Worm (Caenorhabditis elegans) whole organism, L4 larva: ENCODE measurements around the gene jmjd-4.

Experiments used
- F10B5.3 ChIP-seq: sonication (generic microtip); optimal IDR thresholded peaks from 2 replicates; lab custom pipeline; 2016; ENCODE audit warnings: mild to moderate bottlenecking, missing genetic modification characterization, missing compliant biosample characterization
- F49E8.2 ChIP-seq: sonication (generic microtip); optimal IDR thresholded peaks from 2 replicates; lab custom pipeline; 2016; ENCODE audit warnings: missing compliant biosample characterization, mild to moderate bottlenecking, missing genetic modification characterization, borderline replicate concordance
- aha-1 ChIP-seq: fragments of 150-350 bp; peaks from one replicate; lab custom pipeline; 2014; ENCODE audit warnings: missing biosample characterization, missing genetic modification characterization
- ama-1 ChIP-seq: fragments of 150-350 bp; optimal IDR thresholded peaks from 2 replicates; lab custom pipeline; 2014; ENCODE audit warnings: inconsistent platforms, mixed read lengths
- ceh-28 ChIP-seq: fragments of 150-350 bp; optimal IDR thresholded peaks from 2 replicates; lab custom pipeline; 2014; ENCODE audit warnings: missing biosample characterization, missing genetic modification reagents, missing genetic modification characterization
- ceh-62 ChIP-seq: sonication (generic microtip); optimal IDR thresholded peaks from 2 replicates; lab custom pipeline; 2017; ENCODE audit warnings: missing biosample characterization, missing genetic modification characterization
- ces-1 ChIP-seq: fragments of 150-350 bp; sonication (generic microtip); optimal IDR thresholded peaks from 4 replicates; lab custom pipeline; 2014; ENCODE audit warnings: missing biosample characterization, missing genetic modification reagents, missing genetic modification characterization
- cey-2 ChIP-seq: sonication (generic microtip); optimal IDR thresholded peaks from 3 replicates; lab custom pipeline; 2017; ENCODE audit warnings: missing genetic modification characterization, mild to moderate bottlenecking, missing compliant biosample characterization, antibody characterized with exemption, borderline replicate concordance; ENCODE audit not compliant: insufficient read depth
- ctbp-1 ChIP-seq: fragments of 200-800 bp; sonication (Bioruptor generic); IDR thresholded peaks from 2 replicates; pipeline ENCODE4 v1.3.6; 2022; ENCODE audit warnings: missing genetic modification reagents, missing genetic modification characterization, missing compliant biosample characterization
- daf-12 ChIP-seq: fragments of 150-350 bp; optimal IDR thresholded peaks from 2 replicates; lab custom pipeline; 2014; ENCODE audit warnings: missing biosample characterization, missing genetic modification reagents, missing genetic modification characterization
- daf-16 ChIP-seq, 3 experiments: sonication (generic microtip); optimal IDR thresholded peaks; 2 replicates each; lab custom pipeline; 2016 to 2017; ENCODE audit warnings: missing genetic modification characterization in 3 of 3, missing genetic modification reagents in 3 of 3, mild to moderate bottlenecking in 2 of 3, missing compliant biosample characterization in 2 of 3, missing biosample characterization in 1 of 3, moderate library complexity in 1 of 3
- dmd-6 ChIP-seq: fragments of 200-800 bp; sonication (Bioruptor generic); IDR thresholded peaks from 2 replicates; pipeline ENCODE4 v1.3.6; 2022; ENCODE audit warnings: missing genetic modification reagents, missing genetic modification characterization, missing compliant biosample characterization
- dmd-8 ChIP-seq: fragments of 200-800 bp; sonication (Bioruptor generic); IDR thresholded peaks from 2 replicates; pipeline ENCODE4 v1.3.6; 2022; ENCODE audit warnings: missing genetic modification characterization, missing compliant biosample characterization
- dmd-9 ChIP-seq: fragments of 200-800 bp; sonication (Bioruptor generic); IDR thresholded peaks from 2 replicates; pipeline ENCODE4 v1.3.6; 2022; ENCODE audit warnings: missing genetic modification reagents, missing genetic modification characterization, missing compliant biosample characterization
- dpl-1 ChIP-seq: fragments of 150-350 bp; optimal IDR thresholded peaks from 2 replicates; lab custom pipeline; 2014; ENCODE audit warnings: missing biosample characterization, missing genetic modification reagents, missing genetic modification characterization
- dve-1 ChIP-seq: sonication (generic microtip); optimal IDR thresholded peaks from 2 replicates; lab custom pipeline; 2017; ENCODE audit warnings: antibody characterized with exemption, mild to moderate bottlenecking, missing genetic modification characterization, missing compliant biosample characterization; ENCODE audit not compliant: insufficient read depth
- fkh-10 ChIP-seq: fragments of 150-350 bp; optimal IDR thresholded peaks from 2 replicates; lab custom pipeline; 2014; ENCODE audit warnings: missing biosample characterization, missing genetic modification reagents, missing genetic modification characterization
- hif-1 ChIP-seq, 2 experiments: sonication (generic microtip); optimal IDR thresholded peaks; 2 replicates each; lab custom pipeline; 2016 to 2017; ENCODE audit warnings: missing compliant biosample characterization in 2 of 2, missing genetic modification characterization in 2 of 2, missing genetic modification reagents in 2 of 2, missing genotype in 2 of 2, mild to moderate bottlenecking in 1 of 2
- hlh-11 ChIP-seq: fragments of 200-800 bp; sonication (Bioruptor generic); optimal IDR thresholded peaks from 2 replicates; lab custom pipeline; 2018; ENCODE audit warnings: mild to moderate bottlenecking, missing genetic modification characterization, missing compliant biosample characterization
- hlh-30 ChIP-seq: sonication (generic microtip); optimal IDR thresholded peaks from 2 replicates; lab custom pipeline; 2017; ENCODE audit warnings: antibody characterized with exemption, mild to moderate bottlenecking, missing genetic modification characterization, missing compliant biosample characterization; ENCODE audit not compliant: insufficient read depth
- hmg-1.1 ChIP-seq: fragments of 200-800 bp; sonication (Bioruptor generic); IDR thresholded peaks from 2 replicates; pipeline ENCODE4 v1.3.6; 2022; ENCODE audit warnings: missing genetic modification reagents, missing genetic modification characterization, missing compliant biosample characterization
- lim-7 ChIP-seq: fragments of 200-800 bp; sonication (Bioruptor generic); IDR thresholded peaks from 2 replicates; pipeline ENCODE4 v1.3.6; 2022; ENCODE audit warnings: missing genetic modification characterization, missing compliant biosample characterization
- lin-13 ChIP-seq: fragments of 150-350 bp; optimal IDR thresholded peaks from 2 replicates; lab custom pipeline; 2014; ENCODE audit warnings: missing biosample characterization, missing genetic modification reagents, missing genetic modification characterization
- lin-38 ChIP-seq: fragments of 200-800 bp; sonication (Bioruptor generic); IDR thresholded peaks from 2 replicates; pipeline ENCODE4 v1.3.6; 2022; ENCODE audit warnings: missing genetic modification reagents, missing genetic modification characterization, missing compliant biosample characterization
- lsy-2 ChIP-seq, 2 experiments: fragments of 150-350 bp in 1 of 2; sonication (generic microtip) in 1 of 2; optimal IDR thresholded peaks; 2 replicates each; lab custom pipeline; 2014 to 2017; ENCODE audit warnings: missing biosample characterization in 2 of 2, missing genetic modification characterization in 2 of 2
- mdl-1 ChIP-seq, 2 experiments: fragments of 150-350 bp in 1 of 2; sonication (generic microtip) in 1 of 2; optimal IDR thresholded peaks; 2 replicates each; lab custom pipeline; 2014 to 2017; ENCODE audit warnings: missing biosample characterization in 2 of 2, missing genetic modification characterization in 2 of 2
- mdt-29 ChIP-seq: fragments of 200-800 bp; sonication (Bioruptor generic); IDR thresholded peaks from 2 replicates; pipeline ENCODE4 v1.3.6; 2022; ENCODE audit warnings: missing genetic modification reagents, missing genetic modification characterization, missing compliant biosample characterization
- mep-1 ChIP-seq: fragments of 150-350 bp; sonication (generic microtip); optimal IDR thresholded peaks from 3 replicates; lab custom pipeline; 2014; ENCODE audit warnings: missing biosample characterization, missing genetic modification characterization
- mes-2 ChIP-seq: sonication (generic microtip); optimal IDR thresholded peaks from 2 replicates; lab custom pipeline; 2016; ENCODE audit warnings: missing genotype, mild to moderate bottlenecking, missing genetic modification characterization, missing compliant biosample characterization; ENCODE audit not compliant: poor library complexity, severe bottlenecking
- nhr-10 ChIP-seq: fragments of 150-350 bp; optimal IDR thresholded peaks from 2 replicates; lab custom pipeline; 2014; ENCODE audit warnings: missing biosample characterization, missing genetic modification characterization
- nhr-102 ChIP-seq: sonication (generic microtip); optimal IDR thresholded peaks from 2 replicates; lab custom pipeline; 2016; ENCODE audit warnings: mild to moderate bottlenecking, missing genetic modification characterization, moderate library complexity, missing compliant biosample characterization
- nhr-11 ChIP-seq: fragments of 150-350 bp; optimal IDR thresholded peaks from 2 replicates; lab custom pipeline; 2014; ENCODE audit warnings: missing biosample characterization, missing genetic modification characterization
- nhr-25 ChIP-seq: sonication (generic microtip); optimal IDR thresholded peaks from 2 replicates; lab custom pipeline; 2017; ENCODE audit warnings: missing genetic modification characterization, mild to moderate bottlenecking, missing compliant biosample characterization, antibody characterized with exemption, moderate library complexity, borderline replicate concordance; ENCODE audit not compliant: insufficient read depth
- nhr-28 ChIP-seq: fragments of 150-350 bp; optimal IDR thresholded peaks from 2 replicates; lab custom pipeline; 2014; ENCODE audit warnings: missing biosample characterization, missing genetic modification characterization
- nhr-48 ChIP-seq: sonication (generic microtip); optimal IDR thresholded peaks from 2 replicates; lab custom pipeline; 2016; ENCODE audit warnings: mild to moderate bottlenecking, missing genetic modification characterization, missing compliant biosample characterization
- nhr-6 ChIP-seq: fragments of 150-350 bp; optimal IDR thresholded peaks from 2 replicates; lab custom pipeline; 2014; ENCODE audit warnings: missing biosample characterization, missing genetic modification characterization
- nhr-76 ChIP-seq: fragments of 150-350 bp; optimal IDR thresholded peaks from 2 replicates; lab custom pipeline; 2014; ENCODE audit warnings: missing biosample characterization, missing genetic modification characterization
- nhr-77 ChIP-seq: fragments of 150-350 bp; optimal IDR thresholded peaks from 2 replicates; lab custom pipeline; 2014; ENCODE audit warnings: missing biosample characterization, missing genetic modification characterization
- spr-3 ChIP-seq: fragments of 200-800 bp; sonication (Bioruptor generic); optimal IDR thresholded peaks from 2 replicates; lab custom pipeline; 2018; ENCODE audit warnings: mild to moderate bottlenecking, missing genetic modification characterization, missing compliant biosample characterization
- tra-1 ChIP-seq: fragments of 200-800 bp; sonication (Bioruptor generic); IDR thresholded peaks from 2 replicates; pipeline ENCODE4 v1.3.6; 2022; ENCODE audit warnings: missing genetic modification reagents, missing genetic modification characterization, missing compliant biosample characterization
- unc-62 ChIP-seq, 3 experiments: fragments of 150-350 bp in 1 of 3; sonication (generic microtip); optimal IDR thresholded peaks in 2 of 3; peaks in 1 of 3; 1 replicate in 1 of 3; 2 replicates in 2 of 3; lab custom pipeline; 2014 to 2017; ENCODE audit warnings: missing biosample characterization in 3 of 3, missing genetic modification characterization in 3 of 3, missing genetic modification reagents in 3 of 3, missing genotype in 1 of 3

Gene jmjd-4

DNA sequence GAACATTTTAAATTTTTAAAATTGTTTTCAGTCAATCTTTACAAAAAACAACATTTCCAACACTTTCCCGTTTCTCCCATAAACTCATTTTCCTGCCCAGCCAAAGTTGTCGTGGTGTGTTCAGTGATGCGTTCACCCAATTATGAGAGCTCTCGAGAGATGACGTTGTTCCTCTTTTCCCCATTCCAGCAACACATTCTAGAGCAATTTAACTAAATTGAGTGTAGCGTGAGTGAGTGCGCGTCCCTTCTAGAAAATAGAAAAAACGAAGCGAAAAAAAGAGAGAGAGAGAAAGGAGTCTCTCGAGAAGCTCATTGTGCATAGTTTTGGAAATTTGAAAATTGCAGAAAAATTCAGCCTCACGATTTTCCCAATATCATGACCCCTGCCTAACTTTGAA is 24.9 kb upstream of the jmjd-4 start:
- peak; percentile 14 for TF ChIP-seq aha-1 (tag; lab: Kevin White, UChicago)
- 0 out of 2 replicates have a peak, but pooled peaks have one; percentile 55 for TF ChIP-seq ctbp-1 (GFP tag; lab: Robert Waterston, UW)
- TF ChIP-seq fkh-10 (GFP tag; lab: Kevin White, UChicago) = peak; percentile 62
- TF ChIP-seq lim-7 (GFP tag; lab: Robert Waterston, UW) = no peak
- TF ChIP-seq lsy-2 (tag; optimal IDR thresholded peaks at IDR 0.05; lab: Kevin White, UChicago) = peak in 1 of 2 experiments; percentile 46
- peak; percentile 86 for TF ChIP-seq ces-1 (GFP tag; lab: Kevin White, UChicago)

DNA sequence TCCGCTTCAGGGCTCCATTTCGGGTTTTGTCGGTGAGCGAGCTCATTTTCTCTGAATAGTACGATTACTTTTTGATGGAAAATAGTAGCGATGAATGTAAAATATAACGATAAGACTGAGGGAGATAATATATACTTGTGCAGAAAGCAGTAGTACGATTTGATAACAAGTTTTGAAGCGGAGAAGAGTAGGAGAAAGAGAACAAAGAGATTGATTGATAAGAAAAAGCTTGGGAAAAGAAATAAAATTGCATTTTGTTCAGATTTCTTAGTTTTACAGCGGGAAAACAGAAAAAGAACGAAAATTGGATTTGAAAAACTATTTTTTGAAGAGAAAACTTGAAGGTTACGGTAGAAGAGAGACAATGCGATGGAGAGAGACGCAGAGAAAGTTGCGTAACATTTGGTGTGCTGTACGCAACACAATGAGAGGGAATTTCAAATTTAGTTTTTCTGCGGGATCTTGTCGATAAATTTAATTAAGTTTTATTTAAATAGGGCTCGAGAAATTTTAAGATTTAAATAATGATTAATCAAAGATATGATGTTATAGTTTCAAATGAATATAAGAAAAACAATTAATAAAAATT is 23.9 kb upstream of the jmjd-4 start, which contains the start of gene umps-1:
Gene umps-1, minus strand, starts transcription at position 51 of the 589 bp plus-strand sequence.
- TF ChIP-seq nhr-77 (tag; lab: Kevin White, UChicago) = peak; percentile 40
- TF ChIP-seq daf-12 (tag; lab: Kevin White, UChicago) = no peak
- TF ChIP-seq hlh-11 (tag; lab: Kevin White, UChicago) = peak; percentile 50
- peak; percentile 67 for TF ChIP-seq lin-38 (GFP tag; lab: Robert Waterston, UW)
- peak; percentile 84 for TF ChIP-seq mes-2
- peak; percentile 74 for TF ChIP-seq nhr-28 (tag; lab: Kevin White, UChicago)
- TF ChIP-seq nhr-25 = peak; percentile 51
- no peak for TF ChIP-seq dmd-9 (GFP tag; lab: Robert Waterston, UW)
- TF ChIP-seq mdt-29 (GFP tag; lab: Robert Waterston, UW) = no peak
- peak; percentile 35; the same call in 1 of the 2 replicates for TF ChIP-seq hmg-1.1 (GFP tag; lab: Robert Waterston, UW)
- peak; percentile 64 for TF ChIP-seq hlh-30 (tag; lab: Kevin White, UChicago)
- peak in 1 of 2 experiments; percentile 34 for TF ChIP-seq hif-1 (tag; optimal IDR thresholded peaks at IDR 0.05; lab: Kevin White, UChicago)
- no peak for TF ChIP-seq nhr-76 (tag; lab: Kevin White, UChicago)
- TF ChIP-seq nhr-6 (tag; lab: Kevin White, UChicago) = peak; percentile 59
- TF ChIP-seq aha-1 (tag; lab: Kevin White, UChicago) = peak; percentile 52
- TF ChIP-seq dve-1 = peak; percentile 60
- TF ChIP-seq dpl-1 (GFP tag; lab: Kevin White, UChicago) = peak; percentile 98
- no peak for TF ChIP-seq F49E8.2 (tag; lab: Kevin White, UChicago)
- TF ChIP-seq unc-62 (GFP tag; optimal IDR thresholded peaks at IDR 0.05 in 1 of 2; lab: Kevin White, UChicago) = no peak
- no peak for TF ChIP-seq unc-62 (tag; optimal IDR thresholded peaks at IDR 0.05; lab: Kevin White, UChicago)
- peak; percentile 80 to 99 for TF ChIP-seq lsy-2 (tag; optimal IDR thresholded peaks at IDR 0.05; lab: Kevin White, UChicago)
- TF ChIP-seq ceh-62 (tag; lab: Kevin White, UChicago) = no peak
- peak; percentile 60 for TF ChIP-seq mep-1 (tag; lab: Kevin White, UChicago)
- TF ChIP-seq dmd-6 (GFP tag; lab: Robert Waterston, UW) = peak; percentile 49
- peak; percentile 30 for TF ChIP-seq nhr-11 (tag; lab: Kevin White, UChicago)
- no peak for TF ChIP-seq daf-16 (GFP tag; optimal IDR thresholded peaks at IDR 0.05; lab: Kevin White, UChicago)
- TF ChIP-seq daf-16 (tag; optimal IDR thresholded peaks at IDR 0.05; lab: Kevin White, UChicago) = peak; percentile 47

DNA sequence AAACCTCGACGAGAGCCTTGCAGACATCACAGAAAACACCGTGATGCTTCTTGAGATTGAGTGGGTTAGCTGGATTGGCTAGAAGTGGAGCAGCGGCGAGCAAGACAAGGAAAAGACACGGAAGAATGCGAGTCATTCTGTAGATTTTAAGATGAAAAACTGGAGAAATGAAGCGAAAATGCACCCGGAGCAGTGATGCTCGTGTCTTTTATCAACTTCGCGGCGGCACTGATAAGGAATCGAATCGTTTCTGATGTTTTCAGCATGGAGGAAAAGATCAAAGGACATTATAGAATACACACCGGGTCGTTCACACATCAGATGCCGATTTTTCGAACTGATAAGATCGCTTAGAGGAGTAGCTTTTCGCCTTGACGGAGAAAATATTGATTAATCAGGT is 21.6 kb upstream of the jmjd-4 start, which contains the start of gene spp-1:
Gene spp-1, minus strand, starts transcription at position 287 of the 400 bp plus-strand sequence.
- TF ChIP-seq cey-2 (tag; lab: Kevin White, UChicago) (no peak), hlh-11 (tag; lab: Kevin White, UChicago) (peak; percentile 84), nhr-48 (tag; lab: Kevin White, UChicago) (peak; percentile 57), nhr-28 (tag; lab: Kevin White, UChicago) (peak; percentile 58), nhr-10 (tag; lab: Kevin White, UChicago) (peak; percentile 17), tra-1 (GFP tag; lab: Robert Waterston, UW) (no peak), lsy-2 (tag; optimal IDR thresholded peaks at IDR 0.05; lab: Kevin White, UChicago) (peak in 1 of 2 experiments; percentile 30), dmd-6 (GFP tag; lab: Robert Waterston, UW) (peak; percentile 67), lin-13 (no peak), ama-1 (lab: Kevin White, UChicago) (peak; percentile 81), aha-1 (tag; lab: Kevin White, UChicago) (peak; percentile 76), mep-1 (tag; lab: Kevin White, UChicago) (peak; percentile 41), nhr-77 (tag; lab: Kevin White, UChicago) (peak; percentile 4), dmd-8 (GFP tag; lab: Robert Waterston, UW) (no peak), daf-16 (GFP tag; optimal IDR thresholded peaks at IDR 0.05; lab: Kevin White, UChicago) (no peak), daf-16 (tag; optimal IDR thresholded peaks at IDR 0.05; lab: Kevin White, UChicago) (peak; percentile 87), mes-2 (peak; percentile 27), nhr-102 (tag; lab: Kevin White, UChicago) (peak; percentile 22), hif-1 (tag; optimal IDR thresholded peaks at IDR 0.05; lab: Kevin White, UChicago) (no peak), F10B5.3 (tag; lab: Kevin White, UChicago) (no peak), mdl-1 (tag; optimal IDR thresholded peaks at IDR 0.05; lab: Kevin White, UChicago) (peak in 1 of 2 experiments; percentile 13), ceh-28 (tag; lab: Kevin White, UChicago) (no peak), ces-1 (GFP tag; lab: Kevin White, UChicago) (no peak), dve-1 (peak; percentile 90), hlh-30 (tag; lab: Kevin White, UChicago) (peak; percentile 43), spr-3 (no peak), lin-38 (GFP tag; lab: Robert Waterston, UW) (no peak; the same call in 1 of the 2 replicates)
